Worm (Caenorhabditis elegans) whole organism, early embryonic: ENCODE data around the gene dohh-1.

Source experiments
- B0310.2 ChIP-seq: sonication (generic microtip); optimal IDR thresholded peaks from 2 replicates; lab custom pipeline; 2016; ENCODE audit warnings: mild to moderate bottlenecking, missing genetic modification characterization, missing compliant biosample characterization
- ama-1 ChIP-seq: fragments of 150-350 bp; optimal IDR thresholded peaks from 2 replicates; lab custom pipeline; 2014
- ceh-13 ChIP-seq: fragments of 200-800 bp; sonication (Bioruptor generic); optimal IDR thresholded peaks from 2 replicates; lab custom pipeline; 2018; ENCODE audit warnings: mild to moderate bottlenecking, missing genetic modification characterization, missing compliant biosample characterization
- ceh-36 ChIP-seq: sonication (generic microtip); optimal IDR thresholded peaks from 2 replicates; lab custom pipeline; 2016; ENCODE audit warnings: missing genetic modification characterization, inconsistent platforms, missing compliant biosample characterization
- hmbx-1 ChIP-seq: sonication (generic microtip); optimal IDR thresholded peaks from 2 replicates; lab custom pipeline; 2016; ENCODE audit warnings: mild to moderate bottlenecking, missing genetic modification characterization, missing compliant biosample characterization
- scrt-1 ChIP-seq: fragments of 200-800 bp; sonication (Bioruptor generic); IDR thresholded peaks from 2 replicates; pipeline ENCODE4 v1.3.6; 2022; ENCODE audit warnings: missing genetic modification characterization, missing compliant biosample characterization
- tbx-37 ChIP-seq: fragments of 200-800 bp; sonication (Bioruptor generic); conservative IDR thresholded peaks from 2 replicates; pipeline ENCODE4 v1.3.6; 2022; ENCODE audit warnings: missing genetic modification reagents, missing genetic modification characterization, missing compliant biosample characterization

DNA sequence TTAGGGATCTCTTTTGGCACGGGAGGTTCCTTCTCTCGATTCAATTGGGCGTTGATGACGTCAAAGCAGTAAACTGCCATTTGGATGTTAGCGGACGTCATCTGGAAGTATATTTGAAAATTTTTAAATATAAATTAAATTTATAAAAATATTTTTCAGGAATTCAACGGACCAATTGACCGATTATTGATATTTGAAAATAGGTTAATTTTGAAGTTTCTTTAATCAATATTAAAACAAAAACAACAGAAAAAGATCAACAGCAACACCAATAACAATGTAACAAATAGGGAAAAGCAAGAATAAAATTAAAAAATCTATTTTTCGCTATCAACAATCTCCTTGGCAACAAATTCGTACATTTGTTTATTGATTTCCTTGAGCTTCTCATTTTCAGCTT lies 40.5 kb upstream of the dohh-1 start, which contains the start of gene R166.3:
- TF ChIP-seq ama-1 (lab: Kevin White, UChicago) (no peak), ceh-13 (GFP tag; lab: Kevin White, UChicago) (no peak), hmbx-1 (tag; lab: Kevin White, UChicago) (no peak), tbx-37 (no peak), scrt-1 (GFP tag; lab: Robert Waterston, UW) (no peak), ceh-36 (tag; lab: Kevin White, UChicago) (no peak), B0310.2 (tag; lab: Kevin White, UChicago) (no peak)
